Worm (Caenorhabditis elegans) whole organism, L4 larva: ENCODE results near the gene nas-29.

Source experiments
- T20F7.1 ChIP-seq: fragments of 200-800 bp; sonication (Bioruptor generic); optimal IDR thresholded peaks from 2 replicates; lab custom pipeline; 2018; ENCODE audit warnings: mild to moderate bottlenecking, missing genetic modification characterization, missing compliant biosample characterization
- T26A8.4 ChIP-seq: fragments of 200-800 bp; sonication (Bioruptor generic); IDR thresholded peaks from 2 replicates; pipeline ENCODE4 v1.3.6; 2022; ENCODE audit warnings: missing genetic modification characterization, missing compliant biosample characterization
- aha-1 ChIP-seq: fragments of 150-350 bp; peaks from one replicate; lab custom pipeline; 2014; ENCODE audit warnings: missing biosample characterization, missing genetic modification characterization
- aly-2 ChIP-seq: sonication (generic microtip); optimal IDR thresholded peaks from 2 replicates; lab custom pipeline; 2018; ENCODE audit warnings: missing biosample characterization, missing genetic modification characterization
- ceh-20 ChIP-seq: fragments of 200-800 bp; sonication (Bioruptor generic); IDR thresholded peaks from 2 replicates; pipeline ENCODE4 v1.3.6; 2022; ENCODE audit warnings: missing genetic modification reagents, missing genetic modification characterization, missing compliant biosample characterization
- ceh-28 ChIP-seq: fragments of 150-350 bp; optimal IDR thresholded peaks from 2 replicates; lab custom pipeline; 2014; ENCODE audit warnings: missing biosample characterization, missing genetic modification reagents, missing genetic modification characterization
- ceh-32 ChIP-seq: sonication (generic microtip); optimal IDR thresholded peaks from 2 replicates; lab custom pipeline; 2016; ENCODE audit warnings: mild to moderate bottlenecking, missing genetic modification characterization, missing compliant biosample characterization; ENCODE audit not compliant: poor library complexity
- ces-1 ChIP-seq: fragments of 150-350 bp; sonication (generic microtip); optimal IDR thresholded peaks from 4 replicates; lab custom pipeline; 2014; ENCODE audit warnings: missing biosample characterization, missing genetic modification reagents, missing genetic modification characterization
- daf-16 ChIP-seq, 3 experiments: sonication (generic microtip); optimal IDR thresholded peaks; 2 replicates each; lab custom pipeline; 2016 to 2017; ENCODE audit warnings: missing genetic modification characterization in 3 of 3, missing genetic modification reagents in 3 of 3, mild to moderate bottlenecking in 2 of 3, missing compliant biosample characterization in 2 of 3, missing biosample characterization in 1 of 3, moderate library complexity in 1 of 3
- daf-8 ChIP-seq: fragments of 200-800 bp; sonication (Bioruptor generic); IDR thresholded peaks from 2 replicates; pipeline ENCODE4 v1.3.6; 2022; ENCODE audit warnings: missing genetic modification characterization, missing compliant biosample characterization
- dmd-6 ChIP-seq: fragments of 200-800 bp; sonication (Bioruptor generic); IDR thresholded peaks from 2 replicates; pipeline ENCODE4 v1.3.6; 2022; ENCODE audit warnings: missing genetic modification reagents, missing genetic modification characterization, missing compliant biosample characterization
- dve-1 ChIP-seq: sonication (generic microtip); optimal IDR thresholded peaks from 2 replicates; lab custom pipeline; 2017; ENCODE audit warnings: antibody characterized with exemption, mild to moderate bottlenecking, missing genetic modification characterization, missing compliant biosample characterization; ENCODE audit not compliant: insufficient read depth
- fkh-10 ChIP-seq: fragments of 150-350 bp; optimal IDR thresholded peaks from 2 replicates; lab custom pipeline; 2014; ENCODE audit warnings: missing biosample characterization, missing genetic modification reagents, missing genetic modification characterization
- hif-1 ChIP-seq, 2 experiments: sonication (generic microtip); optimal IDR thresholded peaks; 2 replicates each; lab custom pipeline; 2016 to 2017; ENCODE audit warnings: missing compliant biosample characterization in 2 of 2, missing genetic modification characterization in 2 of 2, missing genetic modification reagents in 2 of 2, missing genotype in 2 of 2, mild to moderate bottlenecking in 1 of 2
- hlh-11 ChIP-seq: fragments of 200-800 bp; sonication (Bioruptor generic); optimal IDR thresholded peaks from 2 replicates; lab custom pipeline; 2018; ENCODE audit warnings: mild to moderate bottlenecking, missing genetic modification characterization, missing compliant biosample characterization
- lin-1 ChIP-seq: fragments of 200-800 bp; sonication (Bioruptor generic); IDR thresholded peaks from 2 replicates; pipeline ENCODE4 v1.3.6; 2022; ENCODE audit warnings: missing genetic modification reagents, missing genetic modification characterization, missing compliant biosample characterization
- lin-13 ChIP-seq: fragments of 150-350 bp; optimal IDR thresholded peaks from 2 replicates; lab custom pipeline; 2014; ENCODE audit warnings: missing biosample characterization, missing genetic modification reagents, missing genetic modification characterization
- lir-3 ChIP-seq: sonication (generic microtip); optimal IDR thresholded peaks from 2 replicates; lab custom pipeline; 2016; ENCODE audit warnings: mild to moderate bottlenecking, missing genetic modification characterization, missing compliant biosample characterization
- lsy-2 ChIP-seq, 2 experiments: fragments of 150-350 bp in 1 of 2; sonication (generic microtip) in 1 of 2; optimal IDR thresholded peaks; 2 replicates each; lab custom pipeline; 2014 to 2017; ENCODE audit warnings: missing biosample characterization in 2 of 2, missing genetic modification characterization in 2 of 2
- madf-5 ChIP-seq, 2 experiments: fragments of 200-800 bp; sonication (Bioruptor generic); IDR thresholded peaks; 2 replicates each; pipeline ENCODE4 v1.3.6; 2022; ENCODE audit warnings: missing compliant biosample characterization in 2 of 2, missing genetic modification characterization in 2 of 2
- mdl-1 ChIP-seq, 2 experiments: fragments of 150-350 bp in 1 of 2; sonication (generic microtip) in 1 of 2; optimal IDR thresholded peaks; 2 replicates each; lab custom pipeline; 2014 to 2017; ENCODE audit warnings: missing biosample characterization in 2 of 2, missing genetic modification characterization in 2 of 2
- nhr-10 ChIP-seq: fragments of 150-350 bp; optimal IDR thresholded peaks from 2 replicates; lab custom pipeline; 2014; ENCODE audit warnings: missing biosample characterization, missing genetic modification characterization
- nhr-102 ChIP-seq: sonication (generic microtip); optimal IDR thresholded peaks from 2 replicates; lab custom pipeline; 2016; ENCODE audit warnings: mild to moderate bottlenecking, missing genetic modification characterization, moderate library complexity, missing compliant biosample characterization
- nhr-237 ChIP-seq: sonication (generic microtip); optimal IDR thresholded peaks from 2 replicates; lab custom pipeline; 2017; ENCODE audit warnings: missing biosample characterization, missing genetic modification characterization
- nhr-28 ChIP-seq: fragments of 150-350 bp; optimal IDR thresholded peaks from 2 replicates; lab custom pipeline; 2014; ENCODE audit warnings: missing biosample characterization, missing genetic modification characterization
- nhr-48 ChIP-seq: sonication (generic microtip); optimal IDR thresholded peaks from 2 replicates; lab custom pipeline; 2016; ENCODE audit warnings: mild to moderate bottlenecking, missing genetic modification characterization, missing compliant biosample characterization
- nhr-77 ChIP-seq: fragments of 150-350 bp; optimal IDR thresholded peaks from 2 replicates; lab custom pipeline; 2014; ENCODE audit warnings: missing biosample characterization, missing genetic modification characterization
- pha-4 ChIP-seq, 2 experiments: fragments of 150-350 bp in 1 of 2; fragments of 200-800 bp in 1 of 2; sonication (Bioruptor generic) in 1 of 2; IDR thresholded peaks in 1 of 2; optimal IDR thresholded peaks in 1 of 2; 2 replicates each; pipeline versions ENCODE4 v1.3.6 to Lab custom; 2014 to 2022; ENCODE audit warnings: missing genetic modification characterization in 2 of 2, missing genetic modification reagents in 2 of 2, missing biosample characterization in 1 of 2, missing compliant biosample characterization in 1 of 2
- pqm-1 ChIP-seq: sonication (generic microtip); optimal IDR thresholded peaks from 2 replicates; lab custom pipeline; 2017; ENCODE audit warnings: missing biosample characterization, missing genetic modification characterization
- tra-1 ChIP-seq: fragments of 200-800 bp; sonication (Bioruptor generic); IDR thresholded peaks from 2 replicates; pipeline ENCODE4 v1.3.6; 2022; ENCODE audit warnings: missing genetic modification reagents, missing genetic modification characterization, missing compliant biosample characterization
- vab-7 ChIP-seq: fragments of 200-800 bp; sonication (Bioruptor generic); IDR thresholded peaks from 2 replicates; pipeline ENCODE4 v1.3.6; 2022; ENCODE audit warnings: missing genetic modification reagents, missing genetic modification characterization, missing compliant biosample characterization
- ztf-7 ChIP-seq: fragments of 150-350 bp; optimal IDR thresholded peaks from 2 replicates; lab custom pipeline; 2014; ENCODE audit warnings: missing biosample characterization, missing genetic modification characterization

Gene nas-29

ce11 chrII:5105020-5105419, 36.8 kb downstream of the nas-29 start (continued):
- no peak for TF ChIP-seq ceh-32 (tag; lab: Kevin White, UChicago)
- no peak for TF ChIP-seq ceh-28 (tag; lab: Kevin White, UChicago)
- TF ChIP-seq pha-4 (GFP tag; IDR thresholded peaks at IDR 0.05; lab: Robert Waterston, UW), result no peak; the same call in 1 of the 2 replicates
- no peak for TF ChIP-seq pha-4 (tag; optimal IDR thresholded peaks at IDR 0.05; lab: Kevin White, UChicago)
- no peak for TF ChIP-seq nhr-237 (tag; lab: Kevin White, UChicago)
- peak; percentile 32 for TF ChIP-seq ztf-7 (tag; lab: Kevin White, UChicago)
- TF ChIP-seq vab-7 (GFP tag; lab: Robert Waterston, UW), result peak; percentile 91
- peak; percentile 0 for TF ChIP-seq fkh-10 (GFP tag; lab: Kevin White, UChicago)
- peak; percentile 48 for TF ChIP-seq lin-13
- peak; percentile 83 to 84; a peak in 3 of 4 replicates for TF ChIP-seq madf-5 (GFP tag; IDR thresholded peaks at IDR 0.05; lab: Robert Waterston, UW)

ce11 chrII:5103784-5104457, 37.9 kb downstream of the nas-29 start, which contains the start of the genes C04G6.11 and mpk-2:
Gene C04G6.11, minus strand, starts transcription at chrII:5103834.
Gene mpk-2, plus strand, starts transcription at chrII:5104118.
- TF ChIP-seq lin-1 (GFP tag; lab: Robert Waterston, UW) (peak; percentile 59; the same call in 1 of the 2 replicates), lir-3 (tag; lab: Kevin White, UChicago) (no peak), nhr-77 (tag; lab: Kevin White, UChicago) (peak; percentile 44), pqm-1 (tag; lab: Kevin White, UChicago) (peak; percentile 69), nhr-28 (tag; lab: Kevin White, UChicago) (peak; percentile 77), ceh-20 (GFP tag; lab: Robert Waterston, UW) (no peak), T26A8.4 (GFP tag; lab: Robert Waterston, UW) (no peak), dve-1 (peak; percentile 64), nhr-102 (peak; percentile 51), mdl-1 (tag; optimal IDR thresholded peaks at IDR 0.05; lab: Kevin White, UChicago) (peak in 1 of 2 experiments; percentile 9), lsy-2 (tag; optimal IDR thresholded peaks at IDR 0.05; lab: Kevin White, UChicago) (no peak), hlh-11 (tag; lab: Kevin White, UChicago) (peak; percentile 82), nhr-10 (no peak), T20F7.1 (GFP tag; lab: Kevin White, UChicago) (peak; percentile 45), nhr-48 (tag; lab: Kevin White, UChicago) (peak; percentile 85), hif-1 (tag; optimal IDR thresholded peaks at IDR 0.05; lab: Kevin White, UChicago) (peak in 1 of 2 experiments; percentile 20), dmd-6 (GFP tag; lab: Robert Waterston, UW) (peak; percentile 97), daf-16 (GFP tag; optimal IDR thresholded peaks at IDR 0.05; lab: Kevin White, UChicago) (peak in 1 of 2 experiments; percentile 69), daf-16 (tag; optimal IDR thresholded peaks at IDR 0.05; lab: Kevin White, UChicago) (peak; percentile 66)
- TF ChIP-seq, all 104 proteins: peak for 13

ce11 chrII:5103189-5103588, 38.6 kb downstream of the nas-29 start:
- TF ChIP-seq ztf-7 (tag; lab: Kevin White, UChicago) (no peak), nhr-28 (tag; lab: Kevin White, UChicago) (peak; percentile 16)

ce11 chrII:5101701-5102100, 40.1 kb downstream of the nas-29 start, which contains the start of the genes idpb-3 and idpb-1:
Gene idpb-3, minus strand, starts transcription at chrII:5101801.
Gene idpb-1, plus strand, starts transcription at chrII:5101984.
- peak; percentile 51 for TF ChIP-seq aha-1 (tag; lab: Kevin White, UChicago)
- TF ChIP-seq nhr-77 (tag; lab: Kevin White, UChicago), result no peak
- no peak for TF ChIP-seq tra-1 (GFP tag; lab: Robert Waterston, UW)
- TF ChIP-seq daf-8 (GFP tag; lab: Robert Waterston, UW), result no peak
- no peak for TF ChIP-seq ces-1 (GFP tag; lab: Kevin White, UChicago)
- TF ChIP-seq aly-2 (tag; lab: Kevin White, UChicago), result no peak
- TF ChIP-seq, all 104 proteins: peak for 1
